Worm (Caenorhabditis elegans): Measurements from ENCODE around the gene akap-1.

DNA sequence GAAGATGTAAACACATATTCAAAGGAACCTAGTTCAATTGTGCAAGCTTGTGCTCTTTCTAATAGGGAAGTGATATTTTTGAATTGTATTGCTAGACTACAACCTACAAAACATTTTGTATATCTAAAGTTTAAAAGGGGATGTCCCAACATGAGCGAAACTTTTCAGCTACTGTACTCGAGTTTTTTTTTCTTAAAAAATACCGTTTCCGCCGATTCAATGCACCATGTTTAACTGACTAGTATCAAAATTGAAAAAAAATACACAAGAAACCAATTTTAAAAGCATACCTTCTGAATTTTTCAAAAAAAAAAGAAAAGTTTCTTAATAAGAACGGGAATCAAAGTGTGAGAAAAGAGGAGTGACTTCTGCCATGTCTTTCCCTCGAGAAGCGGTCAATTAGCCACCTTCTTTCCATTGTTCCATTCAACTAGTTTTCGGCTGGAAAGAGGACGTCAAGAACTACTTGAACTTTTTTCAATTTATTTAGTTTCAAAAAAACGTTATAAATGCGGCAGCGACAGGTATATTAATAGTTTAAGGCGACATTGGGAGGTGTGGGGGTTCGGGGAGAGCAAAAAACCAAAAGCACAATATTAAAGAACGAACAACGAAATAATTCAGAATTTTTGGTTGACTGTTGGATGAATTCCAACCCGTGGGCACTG is 62.3 kb downstream of the akap-1 start, which contains the start of gene nas-4:
- TF ChIP-seq elt-3 (tag; optimal IDR thresholded peaks at IDR 0.05) (no peak), elt-1 (tag; optimal IDR thresholded peaks at IDR 0.05) (no peak), nhr-12 (tag; optimal IDR thresholded peaks at IDR 0.05) (no peak), ztf-4 (tag; optimal IDR thresholded peaks at IDR 0.05) (no peak), unc-62 (GFP tag; optimal IDR thresholded peaks at IDR 0.05) (no peak), nhr-28 (tag; optimal IDR thresholded peaks at IDR 0.05) (no peak), nfya-1 (tag; optimal IDR thresholded peaks at IDR 0.05; ENCODE audit: insufficient read depth) (no peak), zag-1 (tag; optimal IDR thresholded peaks at IDR 0.05) (no peak), snpc-4 (tag; optimal IDR thresholded peaks at IDR 0.05) (no peak), fkh-10 (GFP tag; optimal IDR thresholded peaks at IDR 0.05) (no peak), fkh-2 (tag; optimal IDR thresholded peaks at IDR 0.05) (no peak)
